Fruit fly (Drosophila melanogaster) whole organism, embryonic: ENCODE results near the gene ova.
A peak's percentile ranks its signal among the peaks of the same experiment; 100 is the strongest.

Experiments used
- B-H1 ChIP-seq: fragments of 200-800 bp; sonication (Bioruptor generic); IDR thresholded peaks from 3 replicates; pipeline ENCODE4 v1.3.6; 2022; ENCODE audit warnings: missing biosample characterization, missing genetic modification characterization
- Blimp-1 ChIP-seq: fragments of 200-800 bp; sonication (Bioruptor generic); optimal IDR thresholded peaks from 3 replicates; lab custom pipeline; 2018; ENCODE audit warnings: missing biosample characterization, missing genetic modification characterization, mild to moderate bottlenecking, moderate library complexity, missing genetic modification reagents
- CG10147 ChIP-seq: fragments of 200-800 bp; sonication (Bioruptor generic); optimal IDR thresholded peaks from 2 replicates; lab custom pipeline; 2019; ENCODE audit warnings: missing biosample characterization, mild to moderate bottlenecking, missing genetic modification characterization, moderate library complexity
- CG10209 ChIP-seq: fragments of 200-800 bp; sonication (Bioruptor generic); optimal IDR thresholded peaks from 3 replicates; lab custom pipeline; 2017; ENCODE audit warnings: missing biosample characterization, mild to moderate bottlenecking, missing genetic modification characterization, missing genetic modification reagents
- CG14860 ChIP-seq: fragments of 200-800 bp; sonication (Bioruptor generic); IDR thresholded peaks from 3 replicates; pipeline ENCODE4 v1.3.6; 2022; ENCODE audit warnings: missing biosample characterization, missing genetic modification characterization; ENCODE audit not compliant: partially characterized antibody
- CG15696 ChIP-seq: fragments of 200-800 bp; sonication (Bioruptor generic); optimal IDR thresholded peaks from 2 replicates; lab custom pipeline; 2019; ENCODE audit warnings: missing biosample characterization, mild to moderate bottlenecking, missing genetic modification characterization, moderate library complexity
- CG1603 ChIP-seq: fragments of 200-800 bp; sonication (Bioruptor generic); optimal IDR thresholded peaks from 2 replicates; lab custom pipeline; 2019; ENCODE audit warnings: missing biosample characterization, mild to moderate bottlenecking, missing genetic modification characterization, moderate library complexity
- CG17361 ChIP-seq: fragments of 200-800 bp; sonication (Bioruptor generic); IDR thresholded peaks from 3 replicates; pipeline ENCODE4 v1.3.6; 2022; ENCODE audit warnings: missing biosample characterization, missing genetic modification characterization
- CG2129 ChIP-seq: fragments of 200-800 bp; sonication (Bioruptor generic); IDR thresholded peaks from 2 replicates; pipeline ENCODE4 v1.3.6; 2022; ENCODE audit warnings: missing biosample characterization, missing genetic modification characterization; ENCODE audit not compliant: partially characterized antibody
- CG2875 ChIP-seq: fragments of 200-800 bp; sonication (Bioruptor generic); optimal IDR thresholded peaks from 2 replicates; lab custom pipeline; 2017; ENCODE audit warnings: missing biosample characterization, mild to moderate bottlenecking, missing genetic modification characterization, missing genetic modification reagents
- CG4707 ChIP-seq: fragments of 200-800 bp; sonication (Bioruptor generic); optimal IDR thresholded peaks from 2 replicates; lab custom pipeline; 2018; ENCODE audit warnings: missing biosample characterization, mild to moderate bottlenecking, missing genetic modification characterization, moderate library complexity
- CG6175 ChIP-seq: fragments of 200-800 bp; sonication (Bioruptor generic); IDR thresholded peaks from 3 replicates; pipeline ENCODE4 v1.3.6; 2022; ENCODE audit warnings: missing biosample characterization, missing genetic modification characterization
- CG6791 ChIP-seq: fragments of 200-800 bp; sonication (Bioruptor generic); IDR thresholded peaks from 3 replicates; pipeline ENCODE4 v1.3.6; 2022; ENCODE audit warnings: missing biosample characterization, missing genetic modification characterization; ENCODE audit not compliant: partially characterized antibody
- CG8290 ChIP-seq, 3 experiments: fragments of 200-800 bp; sonication (Bioruptor generic); optimal IDR thresholded peaks; 2 replicates each; lab custom pipeline; 2016 to 2019; ENCODE audit warnings: missing biosample characterization in 3 of 3, missing genetic modification characterization in 3 of 3, mild to moderate bottlenecking in 2 of 3, moderate library complexity in 1 of 3
- CTCF ChIP-seq: fragments of 200-800 bp; sonication (Bioruptor generic); optimal IDR thresholded peaks from 2 replicates; lab custom pipeline; 2017; ENCODE audit warnings: missing biosample characterization, mild to moderate bottlenecking, missing genetic modification characterization, moderate library complexity
- Ets97D ChIP-seq: fragments of 200-800 bp; sonication (Bioruptor generic); optimal IDR thresholded peaks from 3 replicates; lab custom pipeline; 2016; ENCODE audit warnings: missing biosample characterization, missing genetic modification characterization
- Lim3 ChIP-seq: fragments of 200-800 bp; sonication (Bioruptor generic); IDR thresholded peaks from 2 replicates; pipeline ENCODE4 v1.3.6; 2022; ENCODE audit warnings: missing biosample characterization, missing genetic modification characterization
- MTF-1 ChIP-seq: fragments of 200-800 bp; sonication (Bioruptor generic); optimal IDR thresholded peaks from 2 replicates; lab custom pipeline; 2018; ENCODE audit warnings: missing biosample characterization, mild to moderate bottlenecking, missing genetic modification characterization, borderline replicate concordance
- Mad ChIP-seq: fragments of 200-800 bp; sonication (Bioruptor generic); optimal IDR thresholded peaks from 2 replicates; lab custom pipeline; 2016; ENCODE audit warnings: missing biosample characterization, missing genetic modification characterization
- Scr ChIP-seq: fragments of 200-800 bp; sonication (Bioruptor generic); IDR thresholded peaks from 2 replicates; pipeline ENCODE4 v1.3.6; 2022; ENCODE audit warnings: missing biosample characterization, missing genetic modification characterization; ENCODE audit not compliant: partially characterized antibody
- Sox102F ChIP-seq: fragments of 200-800 bp; sonication (Bioruptor generic); optimal IDR thresholded peaks from 2 replicates; lab custom pipeline; 2018; ENCODE audit warnings: missing biosample characterization, mild to moderate bottlenecking, missing genetic modification characterization, moderate library complexity
- Ssrp ChIP-seq: fragments of 200-800 bp; sonication (Bioruptor generic); optimal IDR thresholded peaks from 2 replicates; lab custom pipeline; 2018; ENCODE audit warnings: missing biosample characterization, mild to moderate bottlenecking, missing genetic modification characterization, moderate library complexity
- amos ChIP-seq: fragments of 200-800 bp; sonication (Bioruptor generic); IDR thresholded peaks from 2 replicates; pipeline ENCODE4 v1.3.6; 2022; ENCODE audit warnings: missing biosample characterization, missing genetic modification characterization; ENCODE audit not compliant: partially characterized antibody
- ase ChIP-seq: fragments of 200-800 bp; sonication (Bioruptor generic); IDR thresholded peaks from 3 replicates; pipeline ENCODE4 v1.3.6; 2022; ENCODE audit warnings: missing biosample characterization, missing genetic modification characterization
- ash1 ChIP-seq: fragments of 200-800 bp; sonication (Bioruptor generic); optimal IDR thresholded peaks from 2 replicates; lab custom pipeline; 2018; ENCODE audit warnings: missing biosample characterization, mild to moderate bottlenecking, missing genetic modification characterization
- crp ChIP-seq, 2 experiments: fragments of 200-800 bp; sonication (Bioruptor generic); optimal IDR thresholded peaks; 2 replicates in 1 of 2; 3 replicates in 1 of 2; lab custom pipeline; 2017; ENCODE audit warnings: missing biosample characterization in 2 of 2, missing genetic modification characterization in 2 of 2, mild to moderate bottlenecking in 1 of 2, moderate library complexity in 1 of 2
- dati ChIP-seq: fragments of 200-800 bp; sonication (Bioruptor generic); IDR thresholded peaks from 2 replicates; pipeline ENCODE4 v1.3.6; 2022; ENCODE audit warnings: missing biosample characterization, missing genetic modification characterization
- eve ChIP-seq, 2 experiments: fragments of >200 bp; optimal IDR thresholded peaks; 2 replicates each; lab custom pipeline; 2017; ENCODE audit warnings: missing biosample characterization in 2 of 2, missing genetic modification characterization in 2 of 2
- fd64A ChIP-seq: fragments of 200-800 bp; sonication (Bioruptor generic); optimal IDR thresholded peaks from 3 replicates; lab custom pipeline; 2018; ENCODE audit warnings: missing biosample characterization, mild to moderate bottlenecking, missing genetic modification characterization
- fru ChIP-seq: fragments of >200 bp; optimal IDR thresholded peaks from 2 replicates; lab custom pipeline; 2017
- gfzf ChIP-seq: fragments of 200-800 bp; sonication (Bioruptor generic); optimal IDR thresholded peaks from 2 replicates; lab custom pipeline; 2016; ENCODE audit warnings: missing biosample characterization, mild to moderate bottlenecking, missing genetic modification characterization, moderate library complexity
- grn ChIP-seq: fragments of 200-800 bp; sonication (Bioruptor generic); optimal IDR thresholded peaks from 3 replicates; lab custom pipeline; 2017; ENCODE audit warnings: missing biosample characterization, missing genetic modification characterization
- gro ChIP-seq: fragments of 200-800 bp; sonication (Bioruptor generic); optimal IDR thresholded peaks from 2 replicates; lab custom pipeline; 2016; ENCODE audit warnings: missing biosample characterization, missing genetic modification characterization
- hbn ChIP-seq: fragments of 200-800 bp; sonication (Bioruptor generic); IDR thresholded peaks from 2 replicates; pipeline ENCODE4 v1.3.6; 2022; ENCODE audit warnings: missing biosample characterization, missing genetic modification characterization; ENCODE audit not compliant: partially characterized antibody
- inv ChIP-seq: fragments of 200-800 bp; sonication (Bioruptor generic); IDR thresholded peaks from 2 replicates; pipeline ENCODE4 v1.3.6; 2022; ENCODE audit warnings: missing biosample characterization, missing genetic modification characterization; ENCODE audit not compliant: partially characterized antibody
- jing ChIP-seq: fragments of 200-800 bp; sonication (Bioruptor generic); optimal IDR thresholded peaks from 2 replicates; lab custom pipeline; 2018; ENCODE audit warnings: missing biosample characterization, mild to moderate bottlenecking, missing genetic modification characterization
- lmd ChIP-seq: fragments of 200-800 bp; sonication (Bioruptor generic); IDR thresholded peaks from 2 replicates; pipeline ENCODE4 v1.3.6; 2022; ENCODE audit warnings: missing biosample characterization, missing genetic modification characterization
- p53 ChIP-seq: fragments of 200-800 bp; sonication (Bioruptor generic); optimal IDR thresholded peaks from 2 replicates; lab custom pipeline; 2016; ENCODE audit warnings: missing biosample characterization, missing genetic modification characterization
- phol ChIP-seq: fragments of 200-800 bp; sonication (Bioruptor generic); optimal IDR thresholded peaks from 3 replicates; lab custom pipeline; 2018; ENCODE audit warnings: missing biosample characterization, mild to moderate bottlenecking, missing genetic modification characterization, moderate library complexity
- row ChIP-seq: fragments of 200-800 bp; sonication (Bioruptor generic); IDR thresholded peaks from 3 replicates; pipeline ENCODE4 v1.3.6; 2022; ENCODE audit warnings: missing biosample characterization, missing genetic modification characterization
- salm ChIP-seq: fragments of 200-800 bp; sonication (Bioruptor generic); optimal IDR thresholded peaks from 2 replicates; lab custom pipeline; 2018; ENCODE audit warnings: missing biosample characterization, mild to moderate bottlenecking, missing genetic modification characterization
- sens-2 ChIP-seq: fragments of 200-800 bp; sonication (Bioruptor generic); IDR thresholded peaks from 2 replicates; pipeline ENCODE4 v1.3.6; 2022; ENCODE audit warnings: missing biosample characterization, missing genetic modification characterization
- sqz ChIP-seq: fragments of 200-800 bp; sonication (Bioruptor generic); optimal IDR thresholded peaks from 3 replicates; lab custom pipeline; 2018; ENCODE audit warnings: missing biosample characterization, mild to moderate bottlenecking, missing genetic modification characterization
- tap ChIP-seq: fragments of 200-800 bp; optimal IDR thresholded peaks from 3 replicates; lab custom pipeline; 2019; ENCODE audit warnings: missing biosample characterization, mild to moderate bottlenecking, missing genetic modification characterization, moderate library complexity
- tll ChIP-seq, 2 experiments: fragments of 200-800 bp in 1 of 2; fragments of >200 bp in 1 of 2; sonication (Bioruptor generic) in 1 of 2; optimal IDR thresholded peaks; 2 replicates each; lab custom pipeline; 2017 to 2019; ENCODE audit warnings: missing biosample characterization in 2 of 2, missing genetic modification characterization in 2 of 2, mild to moderate bottlenecking in 1 of 2, moderate library complexity in 1 of 2
- tup ChIP-seq: fragments of 200-800 bp; sonication (Bioruptor generic); optimal IDR thresholded peaks from 2 replicates; lab custom pipeline; 2016; ENCODE audit warnings: missing biosample characterization, mild to moderate bottlenecking, missing genetic modification characterization, moderate library complexity
- unc-4 ChIP-seq: fragments of 200-800 bp; sonication (Bioruptor generic); IDR thresholded peaks from 2 replicates; pipeline ENCODE4 v1.3.6; 2022; ENCODE audit warnings: missing biosample characterization, missing genetic modification characterization; ENCODE audit not compliant: partially characterized antibody
- usp ChIP-seq: fragments of >200 bp; optimal IDR thresholded peaks from 2 replicates; lab custom pipeline; 2017; ENCODE audit warnings: missing biosample characterization, missing genetic modification characterization
- vnd ChIP-seq: fragments of 200-800 bp; sonication (Bioruptor generic); IDR thresholded peaks from 3 replicates; pipeline ENCODE4 v1.3.6; 2022; ENCODE audit warnings: missing biosample characterization, missing genetic modification characterization; ENCODE audit not compliant: partially characterized antibody

The ova gene

dm6 chr2L:10230455-10230854 lies 1.0 kb downstream of the ova start (continued):
- peak; percentile 40 for TF ChIP-seq sqz (GFP tag; lab: Kevin White, UChicago)
- TF ChIP-seq salm (tag; lab: Kevin White, UChicago) = no peak
- TF ChIP-seq p53 = no peak
- TF ChIP-seq tup (GFP tag; lab: Kevin White, UChicago) = no peak
- peak; percentile 41 for TF ChIP-seq gfzf
- 0 out of 2 replicates have a peak, but pooled peaks have one; percentile 26 for TF ChIP-seq CG2129 (GFP tag; lab: Robert Waterston, UW)
- peak; percentile 36; the same call in 2 of the 3 replicates for TF ChIP-seq row (GFP tag; lab: Robert Waterston, UW)
- no peak for TF ChIP-seq B-H1
- no peak for TF ChIP-seq ase
- no peak for TF ChIP-seq CG4707
- TF ChIP-seq CG8290 (GFP tag; optimal IDR thresholded peaks at IDR 0.05; lab: Kevin White, UChicago) = peak; percentile 81
- peak; percentile 25 to 72 for TF ChIP-seq CG8290 (tag; optimal IDR thresholded peaks at IDR 0.05; lab: Kevin White, UChicago)
- TF ChIP-seq eve (GFP tag; optimal IDR thresholded peaks at IDR 0.05; lab: Kevin White, UChicago) = no peak
- TF ChIP-seq sens-2 (GFP tag; lab: Robert Waterston, UW) = no peak
- TF ChIP-seq phol (tag; lab: Kevin White, UChicago) = peak; percentile 99
- 0 out of 3 replicates have a peak, but pooled peaks have one; percentile 10 for TF ChIP-seq CG17361 (GFP tag; lab: Robert Waterston, UW)
- no peak for TF ChIP-seq CG6175 (GFP tag; lab: Robert Waterston, UW)
- no peak for TF ChIP-seq MTF-1 (GFP tag; lab: Kevin White, UChicago)
- TF ChIP-seq CTCF (GFP tag; lab: Kevin White, UChicago) = no peak
- TF ChIP-seq Scr (GFP tag; lab: Robert Waterston, UW) = peak; percentile 64
- TF ChIP-seq fru (lab: Kevin White, UChicago) = no peak
- no peak for TF ChIP-seq Lim3 (GFP tag; lab: Robert Waterston, UW)
- TF ChIP-seq inv (GFP tag; lab: Robert Waterston, UW) = peak; percentile 37; the same call in 1 of the 2 replicates
- TF ChIP-seq Blimp-1 (GFP tag; lab: Kevin White, UChicago) = no peak
- TF ChIP-seq grn (GFP tag; lab: Kevin White, UChicago) = no peak
- no peak for TF ChIP-seq Mad
- TF ChIP-seq jing (GFP tag; lab: Kevin White, UChicago) = no peak
- no peak for TF ChIP-seq Ets97D (GFP tag; lab: Kevin White, UChicago)
- peak; percentile 60; the same call in 1 of the 2 replicates for TF ChIP-seq unc-4
- no peak for TF ChIP-seq usp
- TF ChIP-seq CG1603 = peak; percentile 7
- TF ChIP-seq fd64A (GFP tag; lab: Kevin White, UChicago) = no peak
- TF ChIP-seq vnd (GFP tag; lab: Robert Waterston, UW) = peak; percentile 44; the same call in 2 of the 3 replicates
- 0 out of 3 replicates have a peak, but pooled peaks have one; percentile 35 for TF ChIP-seq CG14860 (GFP tag; lab: Robert Waterston, UW)
- peak; percentile 60; the same call in 2 of the 3 replicates for TF ChIP-seq CG6791 (GFP tag; lab: Robert Waterston, UW)

dm6 chr2L:10226724-10227407 lies 4.6 kb downstream of the ova start, which contains the start of gene CG5708:
Gene CG5708, minus strand, starts transcription at chr2L:10226808.
- TF ChIP-seq crp (GFP tag; optimal IDR thresholded peaks at IDR 0.05; lab: Kevin White, UChicago) (peak in 1 of 2 experiments; percentile 48), amos (GFP tag; lab: Robert Waterston, UW) (peak; percentile 68; the same call in 1 of the 2 replicates), CG10147 (GFP tag; lab: Kevin White, UChicago) (no peak), Ssrp (no peak), hbn (GFP tag; lab: Robert Waterston, UW) (peak; percentile 30; the same call in 1 of the 2 replicates), CG15696 (tag; lab: Kevin White, UChicago) (no peak), CG1603 (peak; percentile 86), CG10209 (no peak), CG2875 (GFP tag; lab: Kevin White, UChicago) (no peak), ash1 (GFP tag; lab: Kevin White, UChicago) (no peak), tap (no peak), Sox102F (GFP tag; lab: Kevin White, UChicago) (no peak), dati (GFP tag; lab: Robert Waterston, UW) (no peak), tll (GFP tag; optimal IDR thresholded peaks at IDR 0.05; lab: Kevin White, UChicago) (no peak), lmd (GFP tag; lab: Robert Waterston, UW) (no peak), gro (GFP tag; lab: Kevin White, UChicago) (no peak)
